Worm (Caenorhabditis elegans): ENCODE results near the gene sre-45.

Gene sre-45

DNA sequence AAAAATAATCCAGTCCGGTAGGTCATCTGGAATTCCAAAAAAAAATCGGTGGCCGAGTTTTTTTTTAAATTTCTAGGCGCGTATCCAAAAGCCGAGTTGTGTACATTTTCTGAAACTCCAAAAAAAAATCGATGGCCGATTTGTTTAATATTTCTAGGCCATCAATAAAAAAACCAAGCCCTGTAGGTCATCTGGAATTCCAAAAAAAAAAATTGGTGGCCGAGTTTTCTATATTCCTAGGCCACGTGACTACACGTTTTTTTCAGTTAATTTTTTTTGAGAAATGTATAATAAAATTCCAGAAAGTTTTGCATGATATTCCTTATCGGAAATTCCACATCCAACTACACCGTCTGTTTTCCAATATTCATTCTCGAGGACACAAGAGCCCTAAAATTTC is at the start of gene sre-45:
sre-45 (plus strand) TSS at position 301 of the 400 bp plus-strand sequence.
- TF ChIP-seq nhr-11 (tag; optimal IDR thresholded peaks at IDR 0.05) (no peak), R02D3.7 (tag; optimal IDR thresholded peaks at IDR 0.05) (no peak), elt-1 (tag; optimal IDR thresholded peaks at IDR 0.05) (no peak), blmp-1 (tag; optimal IDR thresholded peaks at IDR 0.05; ENCODE audit: insufficient read depth) (no peak), alr-1 (tag; optimal IDR thresholded peaks at IDR 0.05) (no peak), nhr-23 (tag; optimal IDR thresholded peaks at IDR 0.05) (no peak), lsy-2 (tag; optimal IDR thresholded peaks at IDR 0.05) (no peak), unc-62 (GFP tag; optimal IDR thresholded peaks at IDR 0.05) (no peak), mdl-1 (tag; optimal IDR thresholded peaks at IDR 0.05) (no peak), skn-1 (tag; optimal IDR thresholded peaks at IDR 0.05) (no peak), sma-9 (GFP tag; optimal IDR thresholded peaks at IDR 0.05) (no peak), sma-9 (tag; optimal IDR thresholded peaks at IDR 0.05) (no peak), Y55F3AM.14 (GFP tag; optimal IDR thresholded peaks at IDR 0.05) (no peak), nhr-237 (tag; optimal IDR thresholded peaks at IDR 0.05) (no peak), dmd-4 (tag; optimal IDR thresholded peaks at IDR 0.05) (no peak), lin-13 (GFP tag; optimal IDR thresholded peaks at IDR 0.05) (no peak), ceh-16 (tag; optimal IDR thresholded peaks at IDR 0.05) (no peak)

DNA sequence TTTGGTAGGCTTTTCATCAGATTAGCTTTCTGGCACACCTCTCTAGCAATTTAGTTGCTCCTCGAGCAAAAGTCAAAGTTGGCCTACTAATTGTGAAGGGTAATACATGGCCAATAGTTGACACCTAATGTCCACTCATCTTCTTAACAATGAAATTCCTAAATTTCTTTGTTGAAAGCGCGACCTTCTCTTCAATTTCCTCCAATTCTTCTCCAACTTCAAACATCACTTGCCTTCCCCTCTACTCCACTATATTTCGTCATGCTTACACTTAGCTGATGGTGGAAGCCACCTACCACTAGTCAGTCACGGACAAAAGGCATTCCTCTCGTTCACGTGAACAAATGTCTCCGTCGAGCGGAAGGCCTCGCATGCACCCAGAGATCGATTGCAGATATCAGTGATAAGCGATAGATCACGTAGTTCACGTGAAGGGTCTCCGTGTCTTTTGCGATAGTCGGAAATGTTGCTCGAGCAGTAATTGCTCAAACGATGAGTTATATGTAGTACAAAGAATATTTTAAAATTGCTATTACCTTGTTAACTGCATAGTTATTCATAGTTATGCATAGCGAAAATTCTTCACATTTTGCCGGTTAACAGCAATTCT is 48.6 kb upstream of the sre-45 start, which contains the start of gene E01G4.3:
E01G4.3 (minus strand) TSS at position 560 of the 610 bp plus-strand sequence.
- TF ChIP-seq mdl-1 (tag; optimal IDR thresholded peaks at IDR 0.05) (peak; percentile 43), alr-1 (tag; optimal IDR thresholded peaks at IDR 0.05) (no peak), Y55F3AM.14 (GFP tag; optimal IDR thresholded peaks at IDR 0.05) (peak; percentile 12), lin-13 (GFP tag; optimal IDR thresholded peaks at IDR 0.05) (no peak), ceh-82 (tag; optimal IDR thresholded peaks at IDR 0.05) (no peak), blmp-1 (tag; optimal IDR thresholded peaks at IDR 0.05; ENCODE audit: insufficient read depth) (peak; percentile 27), crh-2 (tag; optimal IDR thresholded peaks at IDR 0.05) (peak; percentile 77), nhr-25 (tag; optimal IDR thresholded peaks at IDR 0.05) (peak; percentile 82), lsy-2 (tag; optimal IDR thresholded peaks at IDR 0.05) (peak in 1 of 2 experiments; percentile 59), sma-9 (GFP tag; optimal IDR thresholded peaks at IDR 0.05) (peak; percentile 98), sma-9 (tag; optimal IDR thresholded peaks at IDR 0.05) (no peak), sma-3 (GFP tag; optimal IDR thresholded peaks at IDR 0.05) (peak; percentile 59), zag-1 (tag; optimal IDR thresholded peaks at IDR 0.05) (no peak), gmeb-1 (tag; optimal IDR thresholded peaks at IDR 0.05) (peak; percentile 44), nhr-12 (tag; optimal IDR thresholded peaks at IDR 0.05) (no peak), skn-1 (tag; optimal IDR thresholded peaks at IDR 0.05) (no peak), nhr-129 (tag; optimal IDR thresholded peaks at IDR 0.05) (peak; percentile 97), F13H6.1 (tag; optimal IDR thresholded peaks at IDR 0.05) (peak; percentile 80), nhr-21 (tag; optimal IDR thresholded peaks at IDR 0.05) (peak; percentile 91), lin-11 (tag; optimal IDR thresholded peaks at IDR 0.05) (no peak), C34F6.9 (tag; optimal IDR thresholded peaks at IDR 0.05) (peak; percentile 63), egl-27 (tag; optimal IDR thresholded peaks at IDR 0.05) (peak; percentile 80), nhr-23 (tag; optimal IDR thresholded peaks at IDR 0.05) (no peak), fos-1 (tag; optimal IDR thresholded peaks at IDR 0.05) (peak; percentile 88)

DNA sequence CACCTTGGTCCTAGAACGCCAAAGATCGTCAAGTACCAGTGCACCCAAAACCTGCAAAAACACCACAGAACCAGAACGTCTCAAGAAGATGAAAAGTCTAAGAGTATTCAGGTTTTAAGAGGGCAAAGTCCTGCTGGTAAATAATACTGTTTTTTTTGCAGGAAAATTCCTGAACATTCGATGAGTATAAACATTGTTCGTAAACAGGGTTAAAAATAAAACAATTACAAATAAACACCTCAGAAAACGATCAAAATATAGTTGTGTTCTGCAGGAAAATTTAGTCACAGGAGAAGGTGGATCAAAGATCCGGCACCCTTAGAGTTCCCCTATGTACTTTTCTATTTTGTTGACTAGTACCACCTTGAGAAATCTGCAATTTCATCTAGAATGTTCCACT is 47.0 kb upstream of the sre-45 start:
- TF ChIP-seq sma-3 (GFP tag; optimal IDR thresholded peaks at IDR 0.05) (no peak), egl-27 (tag; optimal IDR thresholded peaks at IDR 0.05) (no peak), zag-1 (tag; optimal IDR thresholded peaks at IDR 0.05) (no peak), ZK546.5 (tag; optimal IDR thresholded peaks at IDR 0.05) (no peak), lin-11 (tag; optimal IDR thresholded peaks at IDR 0.05) (no peak), alr-1 (tag; optimal IDR thresholded peaks at IDR 0.05) (no peak), nhr-25 (tag; optimal IDR thresholded peaks at IDR 0.05) (no peak), unc-39 (tag; optimal IDR thresholded peaks at IDR 0.05) (no peak), sma-9 (GFP tag; optimal IDR thresholded peaks at IDR 0.05) (no peak), sma-9 (tag; optimal IDR thresholded peaks at IDR 0.05) (no peak), ztf-4 (tag; optimal IDR thresholded peaks at IDR 0.05) (no peak), Y55F3AM.14 (GFP tag; optimal IDR thresholded peaks at IDR 0.05) (no peak), nhr-77 (tag; optimal IDR thresholded peaks at IDR 0.05) (no peak), elt-1 (tag; optimal IDR thresholded peaks at IDR 0.05) (no peak), fos-1 (tag; optimal IDR thresholded peaks at IDR 0.05) (no peak), nhr-10 (tag; optimal IDR thresholded peaks at IDR 0.05) (no peak)

DNA sequence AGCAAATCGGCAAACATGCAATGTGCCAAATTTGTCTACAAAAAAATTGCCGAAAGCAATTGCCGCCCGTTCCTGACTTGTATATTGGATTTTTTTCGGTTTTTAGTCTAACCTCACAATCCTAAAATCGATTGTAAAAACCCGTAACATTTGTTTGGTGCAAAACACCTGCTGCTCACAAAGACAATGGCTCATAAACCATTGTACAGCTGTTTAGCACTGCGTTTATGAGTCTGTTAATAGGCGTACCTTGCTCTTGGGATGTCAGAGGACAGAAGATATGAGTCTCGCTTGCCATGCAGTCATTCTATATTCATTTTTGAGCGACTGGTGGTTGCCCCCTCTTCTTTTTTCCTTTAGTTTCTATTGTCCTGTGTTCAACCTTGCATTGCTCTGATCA is 45.6 kb upstream of the sre-45 start, which contains the start of gene E01G4.5:
E01G4.5 (plus strand) TSS at position 301 of the 400 bp plus-strand sequence.
- TF ChIP-seq blmp-1 (tag; optimal IDR thresholded peaks at IDR 0.05; ENCODE audit: insufficient read depth) (no peak), F13H6.1 (tag; optimal IDR thresholded peaks at IDR 0.05) (no peak), lin-13 (GFP tag; optimal IDR thresholded peaks at IDR 0.05) (no peak), elt-1 (tag; optimal IDR thresholded peaks at IDR 0.05) (no peak)

All from whole organism, L2 larva.